Worm (Caenorhabditis elegans): Measurements from ENCODE around the gene F41H10.12.

Gene F41H10.12

DNA sequence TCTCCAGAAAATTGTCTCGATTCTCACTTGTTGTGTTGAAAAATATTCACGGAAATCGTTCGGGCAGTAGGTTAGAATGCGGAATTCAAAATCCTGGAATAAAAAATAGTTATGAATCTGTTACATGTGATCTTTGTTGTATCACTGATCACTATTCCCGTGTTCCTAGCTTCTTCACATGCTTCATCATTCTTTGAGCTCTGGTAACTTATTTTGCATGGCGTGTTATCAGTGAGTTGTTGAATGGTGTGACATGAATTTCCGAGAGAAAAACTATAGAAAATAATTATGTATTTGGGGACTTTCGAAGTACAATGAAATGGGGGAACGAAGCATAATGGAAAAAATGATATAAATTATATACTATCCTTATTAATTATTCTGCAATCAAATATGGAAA lies 8.4 kb downstream of the F41H10.12 start (continued):
- TF ChIP-seq R02D3.7 (tag; optimal IDR thresholded peaks at IDR 0.05) (no peak), nhr-102 (tag; optimal IDR thresholded peaks at IDR 0.05) (no peak), F37D6.2 (tag; optimal IDR thresholded peaks at IDR 0.05) (no peak), F26F4.8 (GFP tag; conservative IDR thresholded peaks at IDR 0.05) (no peak), hlh-11 (tag; optimal IDR thresholded peaks at IDR 0.05) (peak; percentile 39), nhr-76 (tag; optimal IDR thresholded peaks at IDR 0.05) (no peak), nhr-11 (tag; optimal IDR thresholded peaks at IDR 0.05) (no peak), hif-1 (tag; optimal IDR thresholded peaks at IDR 0.05) (no peak), mdl-1 (tag; optimal IDR thresholded peaks at IDR 0.05) (no peak), gei-8 (GFP tag; optimal IDR thresholded peaks at IDR 0.05) (no peak), unc-39 (tag; optimal IDR thresholded peaks at IDR 0.05) (no peak), lin-38 (GFP tag; IDR thresholded peaks at IDR 0.05) (peak; percentile 34; the same call in 1 of the 2 replicates), mep-1 (tag; optimal IDR thresholded peaks at IDR 0.05) (peak; percentile 21), pqm-1 (tag; optimal IDR thresholded peaks at IDR 0.05) (peak; percentile 22), dpl-1 (GFP tag; optimal IDR thresholded peaks at IDR 0.05) (no peak), ztf-7 (tag; optimal IDR thresholded peaks at IDR 0.05) (no peak), nhr-25 (tag; optimal IDR thresholded peaks at IDR 0.05; ENCODE audit: borderline replicate concordance, insufficient read depth) (no peak)

DNA sequence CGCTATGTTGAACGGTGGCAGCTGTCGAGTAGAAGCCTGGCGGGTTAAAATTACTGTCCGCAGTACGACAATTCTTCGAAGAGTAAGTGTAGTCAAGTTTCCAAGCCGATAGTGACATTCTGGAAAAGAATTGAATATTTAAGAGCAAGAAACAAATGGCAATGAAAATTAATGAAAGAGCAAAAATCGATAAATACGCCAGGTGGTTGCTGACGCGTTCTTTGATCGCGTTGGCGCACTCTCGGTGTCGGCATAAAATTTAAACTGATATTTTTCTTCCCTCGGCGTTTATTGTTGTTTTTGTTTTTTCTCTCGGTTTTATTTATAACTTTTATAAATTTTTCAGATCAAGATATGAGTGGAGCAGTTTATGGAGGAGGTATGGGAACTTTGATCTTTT lies 9.6 kb downstream of the F41H10.12 start, which contains the start of the genes perm-3 and swsn-6:
Gene perm-3 (minus strand): TSS at position 118 of the 400 bp plus-strand sequence.
Gene swsn-6 (plus strand): TSS at position 347 of the 400 bp plus-strand sequence.
- TF ChIP-seq ceh-28 (tag; optimal IDR thresholded peaks at IDR 0.05) (peak; percentile 44), F10B5.3 (tag; optimal IDR thresholded peaks at IDR 0.05) (peak; percentile 47), nhr-77 (tag; optimal IDR thresholded peaks at IDR 0.05) (peak; percentile 42), daf-8 (GFP tag; IDR thresholded peaks at IDR 0.05) (no peak), nhr-6 (tag; optimal IDR thresholded peaks at IDR 0.05) (peak; percentile 37), lim-7 (GFP tag; IDR thresholded peaks at IDR 0.05) (no peak), ztf-11 (tag; optimal IDR thresholded peaks at IDR 0.05) (no peak), lin-1 (GFP tag; IDR thresholded peaks at IDR 0.05) (no peak), hlh-30 (tag; optimal IDR thresholded peaks at IDR 0.05; ENCODE audit: insufficient read depth) (peak; percentile 67), mxl-3 (GFP tag; optimal IDR thresholded peaks at IDR 0.05) (no peak), F37D6.2 (tag; optimal IDR thresholded peaks at IDR 0.05) (peak; percentile 70), F44E2.7 (GFP tag; IDR thresholded peaks at IDR 0.05) (no peak), pha-4 (GFP tag; IDR thresholded peaks at IDR 0.05) (peak; percentile 50; the same call in 1 of the 2 replicates), pha-4 (tag; optimal IDR thresholded peaks at IDR 0.05) (peak; percentile 50), duxl-1 (tag; optimal IDR thresholded peaks at IDR 0.05; ENCODE audit: poor library complexity) (peak; percentile 52), snpc-1.2 (GFP tag; IDR thresholded peaks at IDR 0.05) (peak; percentile 82), zfp-3 (GFP tag; conservative IDR thresholded peaks at IDR 0.05) (0 out of 2 replicates have a peak, but pooled peaks have one; percentile 54), ctbp-1 (GFP tag; IDR thresholded peaks at IDR 0.05) (no peak), lsy-2 (tag; optimal IDR thresholded peaks at IDR 0.05) (peak; percentile 24 to 89), nhr-48 (tag; optimal IDR thresholded peaks at IDR 0.05) (peak; percentile 25), nhr-11 (tag; optimal IDR thresholded peaks at IDR 0.05) (peak; percentile 19), dmd-8 (GFP tag; IDR thresholded peaks at IDR 0.05) (no peak), daf-12 (tag; optimal IDR thresholded peaks at IDR 0.05) (no peak), nhr-76 (tag; optimal IDR thresholded peaks at IDR 0.05) (no peak), nhr-28 (tag; optimal IDR thresholded peaks at IDR 0.05) (peak; percentile 28), nhr-102 (tag; optimal IDR thresholded peaks at IDR 0.05) (peak; percentile 76), hmg-1.1 (GFP tag; IDR thresholded peaks at IDR 0.05) (peak; percentile 68), aha-1 (tag) (peak; percentile 32), php-3 (GFP tag; IDR thresholded peaks at IDR 0.05) (0 out of 2 replicates have a peak, but pooled peaks have one; percentile 45), lin-38 (GFP tag; IDR thresholded peaks at IDR 0.05) (peak; percentile 84), unc-62 (GFP tag; optimal IDR thresholded peaks at IDR 0.05 in 1 of 2) (no peak), unc-62 (tag; optimal IDR thresholded peaks at IDR 0.05) (no peak), madf-5 (GFP tag; IDR thresholded peaks at IDR 0.05) (no peak), lir-3 (tag; optimal IDR thresholded peaks at IDR 0.05) (no peak), unc-39 (tag; optimal IDR thresholded peaks at IDR 0.05) (no peak), hlh-11 (tag; optimal IDR thresholded peaks at IDR 0.05) (peak; percentile 63), mep-1 (tag; optimal IDR thresholded peaks at IDR 0.05) (peak; percentile 78), spr-1 (tag; optimal IDR thresholded peaks at IDR 0.05) (peak; percentile 35), dve-1 (tag; optimal IDR thresholded peaks at IDR 0.05; ENCODE audit: insufficient read depth) (peak; percentile 62), rbr-2 (tag; optimal IDR thresholded peaks at IDR 0.05) (peak; percentile 78)

Measured in whole organism, L4 larva.